Fruit fly (Drosophila melanogaster): ENCODE results near the gene Roc1a.

The Roc1a gene

dm6 chrX:686437-686972 lies 39.4 kb downstream of the Roc1a start, which contains the start of gene sdk (continued):
- TF ChIP-seq CG3163 (GFP tag; optimal IDR thresholded peaks at IDR 0.05) = peak; percentile 80
- no peak for TF ChIP-seq pita (GFP tag; optimal IDR thresholded peaks at IDR 0.05)
- TF ChIP-seq Optix (GFP tag; IDR thresholded peaks at IDR 0.05) = peak; percentile 92
- TF ChIP-seq CG11696 (GFP tag; IDR thresholded peaks at IDR 0.05) = peak; percentile 30; the same call in 1 of the 2 replicates
- peak; percentile 83 for TF ChIP-seq Usf (GFP tag; optimal IDR thresholded peaks at IDR 0.05)
- TF ChIP-seq CG10147 (GFP tag; optimal IDR thresholded peaks at IDR 0.05) = peak; percentile 86
- peak; percentile 91 for TF ChIP-seq az2 (GFP tag; optimal IDR thresholded peaks at IDR 0.05)
- TF ChIP-seq CG7556 (GFP tag; optimal IDR thresholded peaks at IDR 0.05) = peak; percentile 95
- peak; percentile 88 for TF ChIP-seq CG12299 (tag; optimal IDR thresholded peaks at IDR 0.05)
- TF ChIP-seq CG10267 (tag; optimal IDR thresholded peaks at IDR 0.05) = peak; percentile 86
- peak; percentile 81 for TF ChIP-seq CG17186 (GFP tag; optimal IDR thresholded peaks at IDR 0.05)
- TF ChIP-seq CG10959 (GFP tag; IDR thresholded peaks at IDR 0.05) = peak; percentile 67
- TF ChIP-seq CG8478 (optimal IDR thresholded peaks at IDR 0.05) = no peak
- peak; percentile 90 for TF ChIP-seq caup (GFP tag; optimal IDR thresholded peaks at IDR 0.05; ENCODE audit: severe bottlenecking)
- TF ChIP-seq Doc2 (GFP tag; IDR thresholded peaks at IDR 0.05) = peak; percentile 25; the same call in 1 of the 2 replicates
- peak; percentile 90 for TF ChIP-seq CG9609 (GFP tag; optimal IDR thresholded peaks at IDR 0.05)
- TF ChIP-seq prd (optimal IDR thresholded peaks at IDR 0.05) = no peak
- peak; percentile 92 for TF ChIP-seq prd (GFP tag; IDR thresholded peaks at IDR 0.05)
- peak; percentile 64 for TF ChIP-seq sna (GFP tag; IDR thresholded peaks at IDR 0.05; ENCODE audit: partially characterized antibody)
- TF ChIP-seq Six4 (GFP tag; optimal IDR thresholded peaks at IDR 0.05) = peak; percentile 91
- TF ChIP-seq btn (GFP tag; optimal IDR thresholded peaks at IDR 0.05) = peak; percentile 85
- TF ChIP-seq MTF-1 (GFP tag; optimal IDR thresholded peaks at IDR 0.05; ENCODE audit: borderline replicate concordance) = peak; percentile 8
- peak; percentile 86 for TF ChIP-seq zfh1 (GFP tag; IDR thresholded peaks at IDR 0.05)
- TF ChIP-seq ara (GFP tag; IDR thresholded peaks at IDR 0.05) = peak; percentile 86
- TF ChIP-seq ERR (GFP tag; optimal IDR thresholded peaks at IDR 0.05) = peak; percentile 88
- TF ChIP-seq eyg (GFP tag; optimal IDR thresholded peaks at IDR 0.05) = peak; percentile 88
- peak; percentile 87 for TF ChIP-seq CG1602 (GFP tag; optimal IDR thresholded peaks at IDR 0.05)
- peak; percentile 89 for TF ChIP-seq Nf-YC (tag; optimal IDR thresholded peaks at IDR 0.05)
- TF ChIP-seq Spps (tag; optimal IDR thresholded peaks at IDR 0.05) = peak; percentile 82
- peak; percentile 89 for TF ChIP-seq sob (GFP tag; IDR thresholded peaks at IDR 0.05)
- TF ChIP-seq Hr3 (GFP tag; optimal IDR thresholded peaks at IDR 0.05) = peak; percentile 87
- peak; percentile 73 for TF ChIP-seq D19B (GFP tag; optimal IDR thresholded peaks at IDR 0.05)
- peak; percentile 68 for TF ChIP-seq ttk (GFP tag; IDR thresholded peaks at IDR 0.05)
- TF ChIP-seq her (GFP tag; optimal IDR thresholded peaks at IDR 0.05) = peak; percentile 89
- peak; percentile 53; the same call in 2 of the 3 replicates for TF ChIP-seq HLH4C (GFP tag; IDR thresholded peaks at IDR 0.05; ENCODE audit: partially characterized antibody)
- peak; percentile 91 for TF ChIP-seq ci (GFP tag; IDR thresholded peaks at IDR 0.05)
- TF ChIP-seq CG17361 (GFP tag; IDR thresholded peaks at IDR 0.05) = peak; percentile 95
- peak; percentile 87 for TF ChIP-seq CG34376 (GFP tag; optimal IDR thresholded peaks at IDR 0.05)
- peak; percentile 81 for TF ChIP-seq oc (tag; optimal IDR thresholded peaks at IDR 0.05)
- peak; percentile 88 for TF ChIP-seq CG9932 (GFP tag; IDR thresholded peaks at IDR 0.05)
- TF ChIP-seq CG9797 (GFP tag; optimal IDR thresholded peaks at IDR 0.05) = peak; percentile 34
- TF ChIP-seq zen (tag; optimal IDR thresholded peaks at IDR 0.05) = peak; percentile 69
- peak; percentile 88 for TF ChIP-seq CG14710 (tag; optimal IDR thresholded peaks at IDR 0.05)
- TF ChIP-seq HHEX (GFP tag; optimal IDR thresholded peaks at IDR 0.05) = peak; percentile 91
- no peak for TF ChIP-seq gfzf (GFP tag; optimal IDR thresholded peaks at IDR 0.05)
- TF ChIP-seq MESR4 (GFP tag; optimal IDR thresholded peaks at IDR 0.05) = no peak
- peak; percentile 89 for TF ChIP-seq CG12942 (GFP tag; optimal IDR thresholded peaks at IDR 0.05)
- peak; percentile 93 for TF ChIP-seq jumu (GFP tag; optimal IDR thresholded peaks at IDR 0.05)
- TF ChIP-seq CG8290 (GFP tag; optimal IDR thresholded peaks at IDR 0.05) = peak; percentile 87
- TF ChIP-seq CG8290 (tag; optimal IDR thresholded peaks at IDR 0.05) = peak; percentile 4 to 80
- TF ChIP-seq CG6813 (GFP tag; optimal IDR thresholded peaks at IDR 0.05) = peak; percentile 88
